Worm (Caenorhabditis elegans): Measurements from ENCODE around the gene fbxc-52.

The fbxc-52 gene

ce11 chrII:3714595-3714994 is 2.5 kb upstream of the fbxc-52 start, which contains the start of gene srh-100:
srh-100 (minus strand) TSS chrII:3714695.
- TF ChIP-seq mep-1 (tag; optimal IDR thresholded peaks at IDR 0.05) (no peak), nhr-76 (tag; optimal IDR thresholded peaks at IDR 0.05) (no peak), lsy-2 (tag; optimal IDR thresholded peaks at IDR 0.05) (no peak), nhr-237 (tag; optimal IDR thresholded peaks at IDR 0.05) (no peak), bed-3 (GFP tag; optimal IDR thresholded peaks at IDR 0.05) (no peak), ceh-83 (GFP tag; optimal IDR thresholded peaks at IDR 0.05) (no peak), mab-5 (tag; optimal IDR thresholded peaks at IDR 0.05) (no peak), ham-2 (GFP tag; optimal IDR thresholded peaks at IDR 0.05) (no peak), elt-3 (tag; optimal IDR thresholded peaks at IDR 0.05) (no peak), sptf-1 (tag; optimal IDR thresholded peaks at IDR 0.05) (no peak), elt-1 (tag; optimal IDR thresholded peaks at IDR 0.05; ENCODE audit: borderline replicate concordance, insufficient read depth) (no peak), nhr-12 (tag; optimal IDR thresholded peaks at IDR 0.05) (no peak), lin-13 (tag; optimal IDR thresholded peaks at IDR 0.05) (no peak), hlh-1 (tag; optimal IDR thresholded peaks at IDR 0.05) (no peak), unc-62 (GFP tag; optimal IDR thresholded peaks at IDR 0.05) (no peak)

- TF ChIP-seq unc-39 (tag; optimal IDR thresholded peaks at IDR 0.05) (no peak), ceh-83 (GFP tag; optimal IDR thresholded peaks at IDR 0.05) (no peak), blmp-1 (tag; optimal IDR thresholded peaks at IDR 0.05) (no peak), mab-5 (tag; optimal IDR thresholded peaks at IDR 0.05) (no peak), ces-1 (GFP tag; optimal IDR thresholded peaks at IDR 0.05) (no peak), drap-1 (GFP tag; optimal IDR thresholded peaks at IDR 0.05) (no peak), nhr-28 (tag; optimal IDR thresholded peaks at IDR 0.05) (no peak), ham-2 (GFP tag; optimal IDR thresholded peaks at IDR 0.05) (no peak), pha-4 (tag; optimal IDR thresholded peaks at IDR 0.05) (no peak), bed-3 (GFP tag; optimal IDR thresholded peaks at IDR 0.05) (no peak)
Observed at ce11 chrII:3716455-3716854, 606 bp upstream of the fbxc-52 start, which contains the start of gene srh-99. srh-99 (minus strand) TSS chrII:3716555.

- TF ChIP-seq blmp-1 (tag; optimal IDR thresholded peaks at IDR 0.05) (no peak), pha-4 (tag; optimal IDR thresholded peaks at IDR 0.05) (no peak), sptf-1 (tag; optimal IDR thresholded peaks at IDR 0.05) (no peak), nhr-76 (tag; optimal IDR thresholded peaks at IDR 0.05) (no peak), ceh-43 (GFP tag; optimal IDR thresholded peaks at IDR 0.05) (no peak), mls-2 (tag; optimal IDR thresholded peaks at IDR 0.05) (no peak), unc-62 (GFP tag; optimal IDR thresholded peaks at IDR 0.05) (no peak), ztf-11 (tag; optimal IDR thresholded peaks at IDR 0.05) (no peak), elt-3 (tag; optimal IDR thresholded peaks at IDR 0.05) (no peak), snpc-4 (tag; optimal IDR thresholded peaks at IDR 0.05) (no peak)
Observed at ce11 chrII:3721016-3721415, 4.0 kb downstream of the fbxc-52 start, which contains the start of gene C46E10.3. C46E10.3 (plus strand) TSS chrII:3721316.

- TF ChIP-seq nhr-12 (tag; optimal IDR thresholded peaks at IDR 0.05) (no peak), nhr-237 (tag; optimal IDR thresholded peaks at IDR 0.05) (no peak), nhr-76 (tag; optimal IDR thresholded peaks at IDR 0.05) (no peak), ztf-11 (tag; optimal IDR thresholded peaks at IDR 0.05) (no peak), mls-2 (tag; optimal IDR thresholded peaks at IDR 0.05) (no peak), mab-5 (tag; optimal IDR thresholded peaks at IDR 0.05) (no peak), ceh-43 (GFP tag; optimal IDR thresholded peaks at IDR 0.05) (no peak), cnd-1 (tag; optimal IDR thresholded peaks at IDR 0.05) (no peak)
Observed at ce11 chrII:3724175-3724715, 7.2 kb downstream of the fbxc-52 start, which contains the start of gene C46E10.1. C46E10.1 (plus strand) TSS chrII:3724225.

- TF ChIP-seq mls-2 (tag; optimal IDR thresholded peaks at IDR 0.05): no peak
- no peak for TF ChIP-seq cnd-1 (tag; optimal IDR thresholded peaks at IDR 0.05)
- TF ChIP-seq ceh-39 (tag; optimal IDR thresholded peaks at IDR 0.05): no peak
- TF ChIP-seq ceh-83 (GFP tag; optimal IDR thresholded peaks at IDR 0.05): no peak
- no peak for TF ChIP-seq snpc-4 (tag; optimal IDR thresholded peaks at IDR 0.05)
- TF ChIP-seq mab-5 (tag; optimal IDR thresholded peaks at IDR 0.05): no peak
- no peak for TF ChIP-seq sptf-1 (tag; optimal IDR thresholded peaks at IDR 0.05)
- TF ChIP-seq lin-32 (GFP tag; optimal IDR thresholded peaks at IDR 0.05): no peak
- TF ChIP-seq nhr-237 (tag; optimal IDR thresholded peaks at IDR 0.05): no peak
Observed at ce11 chrII:3727996-3728395, 10.9 kb downstream of the fbxc-52 start, which contains the start of gene C46E10.8. C46E10.8 (minus strand) TSS chrII:3728096.

ce11 chrII:3731723-3732122 is 14.7 kb downstream of the fbxc-52 start, which contains the start of the genes sdz-12 and bath-31:
sdz-12 (minus strand) TSS chrII:3731823.
bath-31 (plus strand) TSS chrII:3731973.
- TF ChIP-seq sptf-1 (tag; optimal IDR thresholded peaks at IDR 0.05): no peak
- no peak for TF ChIP-seq bed-3 (GFP tag; optimal IDR thresholded peaks at IDR 0.05)
- TF ChIP-seq tbx-8 (GFP tag; optimal IDR thresholded peaks at IDR 0.05): no peak
- TF ChIP-seq nhr-237 (tag; optimal IDR thresholded peaks at IDR 0.05): no peak
- no peak for TF ChIP-seq unc-39 (tag; optimal IDR thresholded peaks at IDR 0.05)
- TF ChIP-seq blmp-1 (tag; optimal IDR thresholded peaks at IDR 0.05): no peak
- TF ChIP-seq unc-120 (tag; optimal IDR thresholded peaks at IDR 0.05; ENCODE audit: poor library complexity, severe bottlenecking): no peak
- no peak for TF ChIP-seq pha-4 (tag; optimal IDR thresholded peaks at IDR 0.05)
- TF ChIP-seq M03D4.4 (tag; optimal IDR thresholded peaks at IDR 0.05): no peak
- TF ChIP-seq nhr-28 (tag; optimal IDR thresholded peaks at IDR 0.05): no peak
- TF ChIP-seq nhr-76 (tag; optimal IDR thresholded peaks at IDR 0.05): no peak
- no peak for TF ChIP-seq nhr-12 (tag; optimal IDR thresholded peaks at IDR 0.05)
- no peak for TF ChIP-seq hlh-1 (tag; optimal IDR thresholded peaks at IDR 0.05)
- TF ChIP-seq ceh-43 (GFP tag; optimal IDR thresholded peaks at IDR 0.05): no peak
- TF ChIP-seq unc-62 (GFP tag; optimal IDR thresholded peaks at IDR 0.05): no peak
- no peak for TF ChIP-seq mep-1 (tag; optimal IDR thresholded peaks at IDR 0.05)
